Worm (Caenorhabditis elegans) whole organism, L4 larva: ENCODE results near the gene K08E4.3.

ENCODE experiments used
- R02D3.7 ChIP-seq: fragments of 150-350 bp; sonication (generic microtip); optimal IDR thresholded peaks from 3 replicates; lab custom pipeline; 2014; ENCODE audit warnings: missing biosample characterization, missing genetic modification characterization
- T20F7.1 ChIP-seq: fragments of 200-800 bp; sonication (Bioruptor generic); optimal IDR thresholded peaks from 2 replicates; lab custom pipeline; 2018; ENCODE audit warnings: mild to moderate bottlenecking, missing genetic modification characterization, missing compliant biosample characterization
- Y5F2A.4 ChIP-seq: fragments of 200-800 bp; sonication (Bioruptor generic); optimal IDR thresholded peaks from 2 replicates; lab custom pipeline; 2018; ENCODE audit warnings: mild to moderate bottlenecking, missing genetic modification characterization, missing compliant biosample characterization
- Y75B8A.6 ChIP-seq: fragments of 200-800 bp; sonication (Bioruptor generic); IDR thresholded peaks from 2 replicates; pipeline ENCODE4 v1.3.6; 2022; ENCODE audit warnings: missing genetic modification reagents, missing genetic modification characterization, missing compliant biosample characterization
- ZK337.2 ChIP-seq: fragments of 200-800 bp; sonication (Bioruptor generic); IDR thresholded peaks from 2 replicates; pipeline ENCODE4 v1.3.6; 2022; ENCODE audit warnings: missing genetic modification reagents, missing genetic modification characterization, missing compliant biosample characterization
- aha-1 ChIP-seq: fragments of 150-350 bp; peaks from one replicate; lab custom pipeline; 2014; ENCODE audit warnings: missing biosample characterization, missing genetic modification characterization
- attf-4 ChIP-seq: sonication (generic microtip); optimal IDR thresholded peaks from 3 replicates; lab custom pipeline; 2017; ENCODE audit warnings: missing biosample characterization, missing genetic modification characterization
- ceh-28 ChIP-seq: fragments of 150-350 bp; optimal IDR thresholded peaks from 2 replicates; lab custom pipeline; 2014; ENCODE audit warnings: missing biosample characterization, missing genetic modification reagents, missing genetic modification characterization
- ceh-32 ChIP-seq: sonication (generic microtip); optimal IDR thresholded peaks from 2 replicates; lab custom pipeline; 2016; ENCODE audit warnings: mild to moderate bottlenecking, missing genetic modification characterization, missing compliant biosample characterization; ENCODE audit not compliant: poor library complexity
- daf-16 ChIP-seq, 3 experiments: sonication (generic microtip); optimal IDR thresholded peaks; 2 replicates each; lab custom pipeline; 2016 to 2017; ENCODE audit warnings: missing genetic modification characterization in 3 of 3, missing genetic modification reagents in 3 of 3, mild to moderate bottlenecking in 2 of 3, missing compliant biosample characterization in 2 of 3, missing biosample characterization in 1 of 3, moderate library complexity in 1 of 3
- daf-8 ChIP-seq: fragments of 200-800 bp; sonication (Bioruptor generic); IDR thresholded peaks from 2 replicates; pipeline ENCODE4 v1.3.6; 2022; ENCODE audit warnings: missing genetic modification characterization, missing compliant biosample characterization
- dmd-6 ChIP-seq: fragments of 200-800 bp; sonication (Bioruptor generic); IDR thresholded peaks from 2 replicates; pipeline ENCODE4 v1.3.6; 2022; ENCODE audit warnings: missing genetic modification reagents, missing genetic modification characterization, missing compliant biosample characterization
- dpl-1 ChIP-seq: fragments of 150-350 bp; optimal IDR thresholded peaks from 2 replicates; lab custom pipeline; 2014; ENCODE audit warnings: missing biosample characterization, missing genetic modification reagents, missing genetic modification characterization
- duxl-1 ChIP-seq: sonication (generic microtip); optimal IDR thresholded peaks from 2 replicates; lab custom pipeline; 2016; ENCODE audit warnings: mild to moderate bottlenecking, missing genetic modification characterization, moderate library complexity, missing compliant biosample characterization; ENCODE audit not compliant: poor library complexity
- dve-1 ChIP-seq: sonication (generic microtip); optimal IDR thresholded peaks from 2 replicates; lab custom pipeline; 2017; ENCODE audit warnings: antibody characterized with exemption, mild to moderate bottlenecking, missing genetic modification characterization, missing compliant biosample characterization; ENCODE audit not compliant: insufficient read depth
- egl-27 ChIP-seq: sonication (generic microtip); optimal IDR thresholded peaks from 3 replicates; lab custom pipeline; 2017; ENCODE audit warnings: missing biosample characterization, missing genetic modification reagents, missing genetic modification characterization
- fkh-10 ChIP-seq: fragments of 150-350 bp; optimal IDR thresholded peaks from 2 replicates; lab custom pipeline; 2014; ENCODE audit warnings: missing biosample characterization, missing genetic modification reagents, missing genetic modification characterization
- hif-1 ChIP-seq, 2 experiments: sonication (generic microtip); optimal IDR thresholded peaks; 2 replicates each; lab custom pipeline; 2016 to 2017; ENCODE audit warnings: missing compliant biosample characterization in 2 of 2, missing genetic modification characterization in 2 of 2, missing genetic modification reagents in 2 of 2, missing genotype in 2 of 2, mild to moderate bottlenecking in 1 of 2
- hlh-30 ChIP-seq: sonication (generic microtip); optimal IDR thresholded peaks from 2 replicates; lab custom pipeline; 2017; ENCODE audit warnings: antibody characterized with exemption, mild to moderate bottlenecking, missing genetic modification characterization, missing compliant biosample characterization; ENCODE audit not compliant: insufficient read depth
- lin-1 ChIP-seq: fragments of 200-800 bp; sonication (Bioruptor generic); IDR thresholded peaks from 2 replicates; pipeline ENCODE4 v1.3.6; 2022; ENCODE audit warnings: missing genetic modification reagents, missing genetic modification characterization, missing compliant biosample characterization
- lin-13 ChIP-seq: fragments of 150-350 bp; optimal IDR thresholded peaks from 2 replicates; lab custom pipeline; 2014; ENCODE audit warnings: missing biosample characterization, missing genetic modification reagents, missing genetic modification characterization
- lin-38 ChIP-seq: fragments of 200-800 bp; sonication (Bioruptor generic); IDR thresholded peaks from 2 replicates; pipeline ENCODE4 v1.3.6; 2022; ENCODE audit warnings: missing genetic modification reagents, missing genetic modification characterization, missing compliant biosample characterization
- lsy-2 ChIP-seq, 2 experiments: fragments of 150-350 bp in 1 of 2; sonication (generic microtip) in 1 of 2; optimal IDR thresholded peaks; 2 replicates each; lab custom pipeline; 2014 to 2017; ENCODE audit warnings: missing biosample characterization in 2 of 2, missing genetic modification characterization in 2 of 2
- madf-9 ChIP-seq: fragments of 200-800 bp; sonication (Bioruptor generic); conservative IDR thresholded peaks from 2 replicates; pipeline ENCODE4 v1.3.6; 2022; ENCODE audit warnings: missing genetic modification reagents, missing genetic modification characterization, missing compliant biosample characterization
- mep-1 ChIP-seq: fragments of 150-350 bp; sonication (generic microtip); optimal IDR thresholded peaks from 3 replicates; lab custom pipeline; 2014; ENCODE audit warnings: missing biosample characterization, missing genetic modification characterization
- mxl-3 ChIP-seq: fragments of 200-800 bp; sonication (Bioruptor generic); optimal IDR thresholded peaks from 2 replicates; lab custom pipeline; 2018; ENCODE audit warnings: mild to moderate bottlenecking, missing genetic modification characterization, missing compliant biosample characterization
- nhr-111 ChIP-seq: fragments of 200-800 bp; sonication (Bioruptor generic); optimal IDR thresholded peaks from 2 replicates; lab custom pipeline; 2018; ENCODE audit warnings: mild to moderate bottlenecking, missing genetic modification characterization, missing compliant biosample characterization
- nhr-25 ChIP-seq: sonication (generic microtip); optimal IDR thresholded peaks from 2 replicates; lab custom pipeline; 2017; ENCODE audit warnings: missing genetic modification characterization, mild to moderate bottlenecking, missing compliant biosample characterization, antibody characterized with exemption, moderate library complexity, borderline replicate concordance; ENCODE audit not compliant: insufficient read depth
- nhr-28 ChIP-seq: fragments of 150-350 bp; optimal IDR thresholded peaks from 2 replicates; lab custom pipeline; 2014; ENCODE audit warnings: missing biosample characterization, missing genetic modification characterization
- nhr-42 ChIP-seq: fragments of 200-800 bp; sonication (Bioruptor generic); IDR thresholded peaks from 2 replicates; pipeline ENCODE4 v1.3.6; 2022; ENCODE audit warnings: missing genetic modification characterization, missing compliant biosample characterization
- nhr-76 ChIP-seq: fragments of 150-350 bp; optimal IDR thresholded peaks from 2 replicates; lab custom pipeline; 2014; ENCODE audit warnings: missing biosample characterization, missing genetic modification characterization
- pqm-1 ChIP-seq: sonication (generic microtip); optimal IDR thresholded peaks from 2 replicates; lab custom pipeline; 2017; ENCODE audit warnings: missing biosample characterization, missing genetic modification characterization
- rbr-2 ChIP-seq: sonication (generic microtip); optimal IDR thresholded peaks from 2 replicates; lab custom pipeline; 2016; ENCODE audit warnings: missing genotype, missing genetic modification characterization, missing compliant biosample characterization
- snpc-1.2 ChIP-seq: fragments of 200-800 bp; sonication (Bioruptor generic); IDR thresholded peaks from 2 replicates; pipeline ENCODE4 v1.3.6; 2022; ENCODE audit warnings: missing genetic modification reagents, missing genetic modification characterization, missing compliant biosample characterization
- snpc-4 ChIP-seq: fragments of 150-350 bp; optimal IDR thresholded peaks from 2 replicates; lab custom pipeline; 2014; ENCODE audit warnings: missing biosample characterization, missing genetic modification characterization
- tra-1 ChIP-seq: fragments of 200-800 bp; sonication (Bioruptor generic); IDR thresholded peaks from 2 replicates; pipeline ENCODE4 v1.3.6; 2022; ENCODE audit warnings: missing genetic modification reagents, missing genetic modification characterization, missing compliant biosample characterization
- unc-39 ChIP-seq: sonication (generic microtip); optimal IDR thresholded peaks from 2 replicates; lab custom pipeline; 2017; ENCODE audit warnings: missing biosample characterization, missing genetic modification characterization
- unc-62 ChIP-seq, 3 experiments: fragments of 150-350 bp in 1 of 3; sonication (generic microtip); optimal IDR thresholded peaks in 2 of 3; peaks in 1 of 3; 1 replicate in 1 of 3; 2 replicates in 2 of 3; lab custom pipeline; 2014 to 2017; ENCODE audit warnings: missing biosample characterization in 3 of 3, missing genetic modification characterization in 3 of 3, missing genetic modification reagents in 3 of 3, missing genotype in 1 of 3
- vab-7 ChIP-seq: fragments of 200-800 bp; sonication (Bioruptor generic); IDR thresholded peaks from 2 replicates; pipeline ENCODE4 v1.3.6; 2022; ENCODE audit warnings: missing genetic modification reagents, missing genetic modification characterization, missing compliant biosample characterization
- zfp-2 ChIP-seq: sonication (generic microtip); optimal IDR thresholded peaks from 2 replicates; lab custom pipeline; 2016; ENCODE audit warnings: mild to moderate bottlenecking, missing genetic modification characterization, missing compliant biosample characterization
- zfp-3 ChIP-seq: fragments of 200-800 bp; sonication (Bioruptor generic); conservative IDR thresholded peaks from 2 replicates; pipeline ENCODE4 v1.3.6; 2022; ENCODE audit warnings: missing genetic modification reagents, missing genetic modification characterization, missing compliant biosample characterization
- zip-2 ChIP-seq: fragments of 150-350 bp; optimal IDR thresholded peaks from 2 replicates; lab custom pipeline; 2014; ENCODE audit warnings: missing biosample characterization, missing genetic modification characterization
- ztf-7 ChIP-seq: fragments of 150-350 bp; optimal IDR thresholded peaks from 2 replicates; lab custom pipeline; 2014; ENCODE audit warnings: missing biosample characterization, missing genetic modification characterization

The K08E4.3 gene

DNA sequence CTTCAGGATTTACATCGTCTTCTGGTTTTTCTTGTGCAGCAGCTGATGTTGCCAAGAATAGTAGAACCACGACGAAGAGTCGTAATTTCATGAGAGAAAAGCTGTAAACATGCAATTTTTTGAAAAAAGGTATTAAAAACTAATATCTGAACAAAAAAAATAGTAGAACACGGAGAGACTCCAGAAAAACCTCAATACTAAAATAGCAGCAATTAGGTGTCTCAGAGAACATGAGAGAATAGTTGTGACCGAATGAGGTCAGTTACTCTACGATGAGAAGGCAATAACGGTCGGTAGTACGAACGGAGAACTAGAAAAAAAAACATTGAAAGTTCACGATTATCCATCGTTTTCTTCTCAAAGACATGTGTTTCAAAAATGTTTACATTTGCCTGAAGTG, 28.5 kb upstream of the K08E4.3 start, which contains the start of gene tgn-38 (continued):
- TF ChIP-seq R02D3.7: no peak
- no peak for TF ChIP-seq duxl-1 (tag; lab: Kevin White, UChicago)
- no peak for TF ChIP-seq zfp-3 (GFP tag; lab: Robert Waterston, UW)
- TF ChIP-seq nhr-42 (GFP tag; lab: Robert Waterston, UW): no peak

- TF ChIP-seq lin-38 (GFP tag; lab: Robert Waterston, UW) (peak; percentile 42), hlh-30 (tag; lab: Kevin White, UChicago) (peak; percentile 12), dpl-1 (GFP tag; lab: Kevin White, UChicago) (peak; percentile 61), zfp-3 (GFP tag; lab: Robert Waterston, UW) (no peak), tra-1 (GFP tag; lab: Robert Waterston, UW) (no peak), mep-1 (peak; percentile 29), dmd-6 (GFP tag; lab: Robert Waterston, UW) (0 out of 2 replicates have a peak, but pooled peaks have one; percentile 8), lsy-2 (tag; optimal IDR thresholded peaks at IDR 0.05; lab: Kevin White, UChicago) (peak in 1 of 2 experiments; percentile 79), fkh-10 (GFP tag; lab: Kevin White, UChicago) (no peak), dve-1 (tag; lab: Kevin White, UChicago) (peak; percentile 39), nhr-76 (no peak), ceh-28 (tag; lab: Kevin White, UChicago) (no peak), attf-4 (no peak), ztf-7 (tag; lab: Kevin White, UChicago) (peak; percentile 86), T20F7.1 (peak; percentile 49), daf-16 (GFP tag; optimal IDR thresholded peaks at IDR 0.05; lab: Kevin White, UChicago) (no peak), daf-16 (tag; optimal IDR thresholded peaks at IDR 0.05; lab: Kevin White, UChicago) (peak; percentile 44)
These were observed 27.8 kb upstream of the K08E4.3 start, which contains the start of gene T12G3.11 for ce11 chrIV:12029722-12030182. T12G3.11 (minus strand) TSS chrIV:12029772.

DNA sequence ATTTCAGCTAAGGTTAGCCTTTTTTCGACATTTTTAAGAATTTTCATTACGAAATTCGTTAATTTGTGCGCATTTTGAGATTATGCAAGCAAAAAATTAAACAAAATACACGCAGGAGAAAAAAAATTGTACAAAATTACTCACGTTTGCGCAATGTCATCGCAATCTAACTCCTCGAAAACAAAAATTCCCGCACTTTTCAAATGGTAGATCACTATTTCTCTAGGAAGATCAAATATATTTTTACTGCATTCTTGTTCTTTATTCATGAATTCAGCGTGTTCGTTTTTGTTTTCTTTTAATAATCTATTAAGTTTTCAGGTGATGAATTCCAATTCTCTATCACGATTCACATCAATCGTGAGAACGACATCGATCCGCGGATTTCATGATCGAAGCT, 26.5 kb upstream of the K08E4.3 start, which contains the start of the genes T12G3.6 and mrpl-51:
Gene T12G3.6 (minus strand): TSS at position 269 of the 400 bp plus-strand sequence.
Gene mrpl-51 (plus strand): TSS at position 322 of the 400 bp plus-strand sequence.
- no peak for TF ChIP-seq unc-39
- TF ChIP-seq rbr-2 (tag; lab: Kevin White, UChicago): no peak
- TF ChIP-seq snpc-4 (tag; lab: Kevin White, UChicago): no peak
- TF ChIP-seq snpc-1.2: no peak
- peak; percentile 38 for TF ChIP-seq aha-1 (tag; lab: Kevin White, UChicago)
- no peak for TF ChIP-seq zfp-3 (GFP tag; lab: Robert Waterston, UW)
- TF ChIP-seq daf-8 (GFP tag; lab: Robert Waterston, UW): no peak
- peak in 1 of 2 experiments; percentile 63 for TF ChIP-seq unc-62 (GFP tag; optimal IDR thresholded peaks at IDR 0.05 in 1 of 2; lab: Kevin White, UChicago)
- no peak for TF ChIP-seq unc-62 (tag; optimal IDR thresholded peaks at IDR 0.05; lab: Kevin White, UChicago)
- TF ChIP-seq nhr-28 (tag; lab: Kevin White, UChicago): no peak
- TF ChIP-seq lin-13 (GFP tag; lab: Kevin White, UChicago): no peak
- no peak for TF ChIP-seq ZK337.2 (GFP tag; lab: Robert Waterston, UW)
- no peak for TF ChIP-seq ztf-7 (tag; lab: Kevin White, UChicago)
- TF ChIP-seq Y75B8A.6 (GFP tag; lab: Robert Waterston, UW): no peak
- no peak for TF ChIP-seq T20F7.1
- no peak for TF ChIP-seq hif-1 (tag; optimal IDR thresholded peaks at IDR 0.05; lab: Kevin White, UChicago)
- no peak for TF ChIP-seq mxl-3 (GFP tag; lab: Kevin White, UChicago)
- no peak for TF ChIP-seq pqm-1 (tag; lab: Kevin White, UChicago)

DNA sequence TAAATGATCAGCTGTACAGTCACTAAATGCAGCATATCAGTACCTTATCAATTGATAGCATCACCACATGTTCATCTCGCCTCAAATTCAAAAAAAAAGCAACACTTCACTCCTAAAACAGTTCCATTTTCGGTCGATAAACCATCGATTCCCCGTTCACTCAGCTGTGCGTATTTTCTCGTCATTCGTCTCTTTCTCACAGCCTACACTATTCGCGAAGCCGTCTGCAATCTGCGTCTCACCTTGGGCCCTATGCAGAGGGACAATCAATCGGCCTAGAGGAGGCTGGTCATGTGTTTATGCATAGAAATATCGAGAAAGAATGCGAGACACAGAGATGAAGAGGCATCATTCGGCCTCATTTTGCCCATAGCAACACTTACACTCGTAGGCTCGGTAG, 25.2 kb upstream of the K08E4.3 start:
- TF ChIP-seq nhr-111 (GFP tag; lab: Kevin White, UChicago) (peak; percentile 24), lin-13 (GFP tag; lab: Kevin White, UChicago) (peak; percentile 85), vab-7 (GFP tag; lab: Robert Waterston, UW) (no peak; the same call in 1 of the 2 replicates), nhr-28 (tag; lab: Kevin White, UChicago) (peak; percentile 89), zfp-3 (GFP tag; lab: Robert Waterston, UW) (peak; percentile 76), ceh-32 (tag; lab: Kevin White, UChicago) (no peak), zip-2 (tag; lab: Kevin White, UChicago) (peak; percentile 65), duxl-1 (tag; lab: Kevin White, UChicago) (peak; percentile 29), dmd-6 (GFP tag; lab: Robert Waterston, UW) (peak; percentile 99), Y5F2A.4 (GFP tag; lab: Kevin White, UChicago) (no peak), lin-1 (GFP tag; lab: Robert Waterston, UW) (peak; percentile 48; the same call in 1 of the 2 replicates), nhr-25 (tag; lab: Kevin White, UChicago) (peak; percentile 28), egl-27 (tag; lab: Kevin White, UChicago) (no peak), madf-9 (GFP tag; lab: Robert Waterston, UW) (no peak), zfp-2 (no peak)
